Fruit fly (Drosophila melanogaster): Measurements from ENCODE around the gene Phf7.
"Not testable (repeated sequence)": the region's sequence is repeated elsewhere in the genome, so short reads cannot be mapped to it uniquely, and the experiment has no call there.

dm6 chrX:20186387-20186786 lies 20.8 kb upstream of the Phf7 start, which contains the start of gene Sdic2:
- TF ChIP-seq CG34406 (GFP tag; optimal IDR thresholded peaks at IDR 0.05); CG10669 (GFP tag; optimal IDR thresholded peaks at IDR 0.05); CG8119 (GFP tag; IDR thresholded peaks at IDR 0.05); CG4318 (GFP tag; optimal IDR thresholded peaks at IDR 0.05); Ets21C (GFP tag; optimal IDR thresholded peaks at IDR 0.05); ss (GFP tag; optimal IDR thresholded peaks at IDR 0.05); CG6854 (GFP tag; optimal IDR thresholded peaks at IDR 0.05); dac (GFP tag; optimal IDR thresholded peaks at IDR 0.05); CG7368 (GFP tag; optimal IDR thresholded peaks at IDR 0.05): not testable (repeated sequence)
